Worm (Caenorhabditis elegans) whole organism, L2 larva: ENCODE measurements around the gene Y57G11C.38.

Source experiments
- C34F6.9 ChIP-seq: fragments of 150-350 bp; optimal IDR thresholded peaks from 2 replicates; lab custom pipeline; 2014; ENCODE audit warnings: missing biosample characterization, missing genetic modification characterization
- F13H6.1 ChIP-seq: sonication (generic microtip); optimal IDR thresholded peaks from 2 replicates; lab custom pipeline; 2016; ENCODE audit warnings: missing genetic modification characterization, missing compliant biosample characterization
- Y55F3AM.14 ChIP-seq: fragments of 200-800 bp; sonication (Bioruptor generic); optimal IDR thresholded peaks from 2 replicates; lab custom pipeline; 2018; ENCODE audit warnings: mild to moderate bottlenecking, missing genetic modification characterization, missing compliant biosample characterization
- alr-1 ChIP-seq: fragments of 150-350 bp; optimal IDR thresholded peaks from 2 replicates; lab custom pipeline; 2014; ENCODE audit warnings: missing biosample characterization, missing genetic modification characterization
- aly-2 ChIP-seq: fragments of 150-350 bp; optimal IDR thresholded peaks from 2 replicates; lab custom pipeline; 2014; ENCODE audit warnings: missing biosample characterization, missing genetic modification characterization
- ama-1 ChIP-seq: fragments of 150-350 bp; optimal IDR thresholded peaks from 2 replicates; lab custom pipeline; 2018; ENCODE audit warnings: inconsistent platforms
- blmp-1 ChIP-seq: sonication (generic microtip); optimal IDR thresholded peaks from 2 replicates; lab custom pipeline; 2017; ENCODE audit warnings: missing genetic modification characterization, mild to moderate bottlenecking, missing compliant biosample characterization, antibody characterized with exemption, moderate library complexity; ENCODE audit not compliant: insufficient read depth
- ceh-16 ChIP-seq: fragments of 150-350 bp; optimal IDR thresholded peaks from 2 replicates; lab custom pipeline; 2014; ENCODE audit warnings: missing biosample characterization, missing genetic modification characterization
- ceh-82 ChIP-seq: fragments of 150-350 bp; optimal IDR thresholded peaks from 2 replicates; lab custom pipeline; 2014; ENCODE audit warnings: missing biosample characterization, missing genetic modification characterization
- crh-2 ChIP-seq: sonication (generic microtip); optimal IDR thresholded peaks from 2 replicates; lab custom pipeline; 2017; ENCODE audit warnings: missing biosample characterization, missing genetic modification characterization
- dmd-4 ChIP-seq: sonication (generic microtip); optimal IDR thresholded peaks from 2 replicates; lab custom pipeline; 2017; ENCODE audit warnings: missing biosample characterization, missing genetic modification characterization
- elt-1 ChIP-seq: fragments of 150-350 bp; optimal IDR thresholded peaks from 2 replicates; lab custom pipeline; 2014; ENCODE audit warnings: missing biosample characterization, missing genetic modification characterization
- fos-1 ChIP-seq: fragments of 150-350 bp; optimal IDR thresholded peaks from 2 replicates; lab custom pipeline; 2014; ENCODE audit warnings: missing biosample characterization, missing genetic modification characterization
- gmeb-1 ChIP-seq: fragments of 150-350 bp; optimal IDR thresholded peaks from 2 replicates; lab custom pipeline; 2014; ENCODE audit warnings: missing biosample characterization, missing genetic modification characterization
- lin-11 ChIP-seq: fragments of 150-350 bp; sonication (generic microtip); optimal IDR thresholded peaks from 2 replicates; lab custom pipeline; 2014; ENCODE audit warnings: missing biosample characterization, missing genetic modification characterization, inconsistent platforms, mixed read lengths
- lin-13 ChIP-seq: fragments of 150-350 bp; optimal IDR thresholded peaks from 2 replicates; lab custom pipeline; 2014; ENCODE audit warnings: missing biosample characterization, missing genetic modification reagents, missing genetic modification characterization
- lin-39 ChIP-seq: fragments of 150-350 bp; optimal IDR thresholded peaks from 2 replicates; lab custom pipeline; 2014; ENCODE audit warnings: missing biosample characterization, missing genetic modification reagents, missing genetic modification characterization
- lsy-2 ChIP-seq, 2 experiments: fragments of 150-350 bp in 1 of 2; sonication (generic microtip) in 1 of 2; optimal IDR thresholded peaks; 2 replicates each; lab custom pipeline; 2014 to 2017; ENCODE audit warnings: missing biosample characterization in 2 of 2, missing genetic modification characterization in 2 of 2
- mab-5 ChIP-seq: fragments of 150-350 bp; optimal IDR thresholded peaks from 2 replicates; lab custom pipeline; 2014; ENCODE audit warnings: missing biosample characterization, missing genetic modification characterization
- mbf-1 ChIP-seq: sonication (generic microtip); optimal IDR thresholded peaks from 2 replicates; lab custom pipeline; 2017; ENCODE audit warnings: missing biosample characterization, missing genetic modification characterization
- mdl-1 ChIP-seq, 2 experiments: fragments of 150-350 bp in 1 of 2; sonication (generic microtip) in 1 of 2; optimal IDR thresholded peaks; 2 replicates each; lab custom pipeline; 2017; ENCODE audit warnings: missing biosample characterization in 2 of 2, missing genetic modification characterization in 2 of 2
- nhr-10 ChIP-seq: sonication (generic microtip); optimal IDR thresholded peaks from 2 replicates; lab custom pipeline; 2017; ENCODE audit warnings: missing biosample characterization, missing genetic modification characterization
- nhr-11 ChIP-seq: fragments of 150-350 bp; optimal IDR thresholded peaks from 2 replicates; lab custom pipeline; 2014; ENCODE audit warnings: missing biosample characterization, missing genetic modification characterization
- nhr-12 ChIP-seq: fragments of 150-350 bp; optimal IDR thresholded peaks from 2 replicates; lab custom pipeline; 2014; ENCODE audit warnings: missing biosample characterization, missing genetic modification characterization
- nhr-129 ChIP-seq: fragments of 150-350 bp; optimal IDR thresholded peaks from 2 replicates; lab custom pipeline; 2014; ENCODE audit warnings: missing biosample characterization, missing genetic modification characterization
- nhr-21 ChIP-seq: fragments of 150-350 bp; optimal IDR thresholded peaks from 2 replicates; lab custom pipeline; 2014; ENCODE audit warnings: missing biosample characterization, missing genetic modification characterization
- nhr-23 ChIP-seq: fragments of 150-350 bp; optimal IDR thresholded peaks from 2 replicates; lab custom pipeline; 2014; ENCODE audit warnings: missing biosample characterization, missing genetic modification reagents, missing genetic modification characterization
- nhr-237 ChIP-seq: fragments of 150-350 bp; optimal IDR thresholded peaks from 2 replicates; lab custom pipeline; 2014; ENCODE audit warnings: missing biosample characterization, missing genetic modification characterization
- nhr-25 ChIP-seq: fragments of 150-350 bp; sonication (generic microtip); optimal IDR thresholded peaks from 3 replicates; lab custom pipeline; 2014; ENCODE audit warnings: missing biosample characterization, missing genetic modification characterization
- nhr-6 ChIP-seq: fragments of 150-350 bp; optimal IDR thresholded peaks from 2 replicates; lab custom pipeline; 2014; ENCODE audit warnings: missing biosample characterization, missing genetic modification characterization
- nhr-77 ChIP-seq: fragments of 150-350 bp; optimal IDR thresholded peaks from 2 replicates; lab custom pipeline; 2014; ENCODE audit warnings: missing biosample characterization, missing genetic modification characterization
- peb-1 ChIP-seq: fragments of 150-350 bp; optimal IDR thresholded peaks from 2 replicates; lab custom pipeline; 2014; ENCODE audit warnings: missing biosample characterization, missing genetic modification characterization
- sem-4 ChIP-seq: fragments of 150-350 bp; optimal IDR thresholded peaks from 2 replicates; lab custom pipeline; 2014; ENCODE audit warnings: missing biosample characterization, missing genetic modification reagents, missing genetic modification characterization
- skn-1 ChIP-seq: sonication (generic microtip); optimal IDR thresholded peaks from 2 replicates; lab custom pipeline; 2017; ENCODE audit warnings: missing biosample characterization, missing genetic modification characterization
- sma-3 ChIP-seq: sonication (generic microtip); optimal IDR thresholded peaks from 2 replicates; lab custom pipeline; 2016; ENCODE audit warnings: missing genetic modification reagents, missing genetic modification characterization, missing compliant biosample characterization
- sma-9 ChIP-seq, 2 experiments: fragments of 150-350 bp in 1 of 2; sonication (generic microtip) in 1 of 2; optimal IDR thresholded peaks; 2 replicates each; lab custom pipeline; 2014 to 2016; ENCODE audit warnings: missing genetic modification characterization in 2 of 2, mild to moderate bottlenecking in 1 of 2, missing biosample characterization in 1 of 2, missing compliant biosample characterization in 1 of 2, missing genetic modification reagents in 1 of 2, moderate library complexity in 1 of 2
- snpc-4 ChIP-seq: fragments of 150-350 bp; optimal IDR thresholded peaks from 2 replicates; lab custom pipeline; 2014; ENCODE audit warnings: missing biosample characterization, missing genetic modification characterization
- unc-39 ChIP-seq: fragments of 150-350 bp; optimal IDR thresholded peaks from 2 replicates; lab custom pipeline; 2014; ENCODE audit warnings: missing biosample characterization, missing genetic modification characterization
- unc-55 ChIP-seq: fragments of 150-350 bp; sonication (generic microtip); optimal IDR thresholded peaks from 3 replicates; lab custom pipeline; 2014; ENCODE audit warnings: missing biosample characterization, missing genetic modification reagents, missing genetic modification characterization
- unc-62 ChIP-seq: fragments of 150-350 bp; optimal IDR thresholded peaks from 2 replicates; lab custom pipeline; 2014; ENCODE audit warnings: missing biosample characterization, missing genetic modification reagents, missing genetic modification characterization
- ztf-1 ChIP-seq: fragments of 200-800 bp; sonication (Bioruptor generic); conservative IDR thresholded peaks from 2 replicates; pipeline ENCODE4 v1.3.6; 2022; ENCODE audit warnings: missing genetic modification characterization, missing compliant biosample characterization
- ztf-11 ChIP-seq: sonication (generic microtip); optimal IDR thresholded peaks from 2 replicates; lab custom pipeline; 2017; ENCODE audit warnings: missing biosample characterization, missing genetic modification characterization
- ztf-4 ChIP-seq: fragments of 150-350 bp; optimal IDR thresholded peaks from 2 replicates; lab custom pipeline; 2014; ENCODE audit warnings: missing biosample characterization, missing genetic modification characterization

Gene Y57G11C.38

DNA sequence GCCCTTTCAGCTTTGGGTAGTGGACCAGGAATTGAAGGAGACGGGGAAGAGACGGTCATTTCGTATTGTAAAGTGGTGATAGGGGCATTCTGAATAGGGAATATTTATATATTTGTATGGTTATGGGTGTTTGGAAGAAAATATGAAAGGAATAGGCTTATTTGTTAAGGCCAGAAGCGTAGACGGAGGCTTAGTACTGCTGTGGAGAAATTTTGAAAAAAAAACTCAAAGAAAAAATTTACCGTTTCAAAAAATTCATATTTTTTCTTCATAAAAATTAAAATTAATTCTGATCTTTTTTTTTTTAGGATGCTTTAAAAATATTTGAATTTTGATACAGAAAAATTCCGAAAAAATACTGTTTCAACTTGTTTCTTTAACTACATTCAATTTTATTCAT is 33.2 kb upstream of the Y57G11C.38 start, which contains the start of gene hhat-2:
TSS of gene hhat-2 (minus strand) at position 101 of the 400 bp plus-strand sequence.
- TF ChIP-seq sem-4 (tag; lab: Kevin White, UChicago) (no peak), mdl-1 (tag; optimal IDR thresholded peaks at IDR 0.05; lab: Kevin White, UChicago) (no peak), ztf-11 (tag; lab: Kevin White, UChicago) (no peak), nhr-237 (tag; lab: Kevin White, UChicago) (no peak), elt-1 (no peak), dmd-4 (no peak), unc-62 (GFP tag; lab: Kevin White, UChicago) (no peak), sma-3 (GFP tag; lab: Kevin White, UChicago) (no peak), gmeb-1 (tag; lab: Kevin White, UChicago) (no peak), Y55F3AM.14 (GFP tag; lab: Kevin White, UChicago) (no peak)

DNA sequence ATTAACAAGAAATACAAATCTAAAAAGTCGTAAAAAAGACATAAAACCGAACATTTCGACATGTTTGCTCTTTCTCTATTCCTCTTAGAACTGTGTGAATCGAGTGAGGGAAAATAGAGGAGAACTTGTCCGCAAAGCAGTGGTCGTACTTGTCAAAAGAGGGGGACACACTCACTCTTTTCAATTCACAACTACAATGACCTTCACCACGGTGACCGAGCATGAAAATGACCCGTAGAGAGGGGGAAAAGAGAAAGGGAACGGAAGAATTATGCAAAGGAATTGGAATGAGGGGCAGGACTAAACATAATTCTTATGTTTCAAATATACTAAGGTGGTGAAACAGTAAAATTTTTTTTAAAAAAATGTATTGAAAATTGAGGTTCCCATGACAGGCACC is 28.7 kb upstream of the Y57G11C.38 start:
- TF ChIP-seq nhr-129 (tag; lab: Kevin White, UChicago) (peak; percentile 60), sem-4 (tag; lab: Kevin White, UChicago) (no peak), skn-1 (tag; lab: Kevin White, UChicago) (no peak), aly-2 (tag; lab: Kevin White, UChicago) (no peak), elt-1 (no peak), ztf-4 (tag; lab: Kevin White, UChicago) (no peak), nhr-77 (tag; lab: Kevin White, UChicago) (no peak), ceh-16 (tag; lab: Kevin White, UChicago) (no peak), fos-1 (tag; lab: Kevin White, UChicago) (peak; percentile 32), C34F6.9 (tag; lab: Kevin White, UChicago) (no peak), unc-55 (GFP tag; lab: Kevin White, UChicago) (no peak)

ce11 chrIV:14836885-14837284 is 25.4 kb upstream of the Y57G11C.38 start, which contains the start of gene Y57G11C.22:
Gene Y57G11C.22 (plus strand): TSS chrIV:14837211.
- no peak for TF ChIP-seq nhr-11
- TF ChIP-seq lsy-2 (tag; optimal IDR thresholded peaks at IDR 0.05; lab: Kevin White, UChicago) = peak in 1 of 2 experiments; percentile 65
- TF ChIP-seq nhr-129 (tag; lab: Kevin White, UChicago) = peak; percentile 72
- TF ChIP-seq C34F6.9 (tag; lab: Kevin White, UChicago) = peak; percentile 61
- no peak for TF ChIP-seq peb-1 (tag; lab: Kevin White, UChicago)
- TF ChIP-seq unc-55 (GFP tag; lab: Kevin White, UChicago) = peak; percentile 58
- peak; percentile 42 for TF ChIP-seq crh-2
- TF ChIP-seq Y55F3AM.14 (GFP tag; lab: Kevin White, UChicago) = no peak
- peak; percentile 43 for TF ChIP-seq mab-5
- TF ChIP-seq ama-1 = no peak
- TF ChIP-seq sma-3 (GFP tag; lab: Kevin White, UChicago) = no peak
- TF ChIP-seq lin-13 (GFP tag; lab: Kevin White, UChicago) = peak; percentile 7

DNA sequence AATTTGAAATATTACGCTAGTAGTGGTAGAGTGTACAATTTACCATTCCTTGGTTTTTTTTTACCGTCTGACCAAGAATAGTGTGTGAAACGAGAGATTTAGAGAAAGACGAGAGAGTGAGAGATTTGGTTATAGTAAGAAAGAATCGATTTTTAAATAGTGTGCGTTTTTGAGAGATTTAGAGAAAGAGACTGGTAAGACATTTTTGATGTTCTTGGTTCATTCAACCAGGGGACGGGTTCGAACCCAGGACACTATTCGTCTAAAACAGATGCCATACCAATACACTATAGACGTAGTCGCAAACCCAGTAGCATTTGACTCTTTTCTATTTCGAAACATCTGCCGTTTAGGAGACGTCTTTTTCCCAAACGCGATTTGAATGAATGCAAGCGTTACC is 24.2 kb upstream of the Y57G11C.38 start:
- TF ChIP-seq lin-39 (no peak), ztf-1 (no peak), ztf-4 (tag; lab: Kevin White, UChicago) (peak; percentile 52), ama-1 (no peak), nhr-25 (tag; lab: Kevin White, UChicago) (peak; percentile 83), mdl-1 (tag; optimal IDR thresholded peaks at IDR 0.05; lab: Kevin White, UChicago) (no peak), lsy-2 (tag; optimal IDR thresholded peaks at IDR 0.05; lab: Kevin White, UChicago) (peak; percentile 77 to 90), snpc-4 (tag; lab: Kevin White, UChicago) (peak; percentile 8), alr-1 (no peak), F13H6.1 (tag; lab: Kevin White, UChicago) (peak; percentile 85), nhr-6 (tag; lab: Kevin White, UChicago) (peak; percentile 76), crh-2 (peak; percentile 84), nhr-21 (tag; lab: Kevin White, UChicago) (peak; percentile 86), lin-11 (no peak), fos-1 (tag; lab: Kevin White, UChicago) (peak; percentile 49), ztf-11 (tag; lab: Kevin White, UChicago) (peak; percentile 21), sem-4 (tag; lab: Kevin White, UChicago) (peak; percentile 89), sma-3 (GFP tag; lab: Kevin White, UChicago) (peak; percentile 93), nhr-23 (tag; lab: Kevin White, UChicago) (no peak), nhr-11 (no peak), ceh-16 (tag; lab: Kevin White, UChicago) (peak; percentile 30), nhr-12 (tag; lab: Kevin White, UChicago) (no peak), gmeb-1 (tag; lab: Kevin White, UChicago) (peak; percentile 75), sma-9 (GFP tag; optimal IDR thresholded peaks at IDR 0.05; lab: Kevin White, UChicago) (peak; percentile 94), sma-9 (tag; optimal IDR thresholded peaks at IDR 0.05; lab: Kevin White, UChicago) (no peak), mbf-1 (tag; lab: Kevin White, UChicago) (no peak), nhr-129 (tag; lab: Kevin White, UChicago) (peak; percentile 97), blmp-1 (tag; lab: Kevin White, UChicago) (peak; percentile 56), aly-2 (tag; lab: Kevin White, UChicago) (no peak), C34F6.9 (tag; lab: Kevin White, UChicago) (peak; percentile 94), Y55F3AM.14 (GFP tag; lab: Kevin White, UChicago) (peak; percentile 76), nhr-77 (tag; lab: Kevin White, UChicago) (no peak), skn-1 (tag; lab: Kevin White, UChicago) (no peak), mab-5 (peak; percentile 53), ceh-82 (tag; lab: Kevin White, UChicago) (no peak), nhr-10 (no peak), lin-13 (GFP tag; lab: Kevin White, UChicago) (peak; percentile 83), nhr-237 (tag; lab: Kevin White, UChicago) (no peak), unc-39 (tag; lab: Kevin White, UChicago) (no peak)
